Worm (Caenorhabditis elegans): Measurements from ENCODE around the gene str-140.

ce11 chrV:8050811-8051210, 16.9 kb downstream of the str-140 start, which contains the start of gene col-43:
- TF ChIP-seq cog-1 (tag; optimal IDR thresholded peaks at IDR 0.05) (no peak), flt-1 (GFP tag; IDR thresholded peaks at IDR 0.05) (no peak), tab-1 (GFP tag; IDR thresholded peaks at IDR 0.05) (no peak), klf-2 (GFP tag; conservative IDR thresholded peaks at IDR 0.05) (no peak), ztf-29 (GFP tag; IDR thresholded peaks at IDR 0.05) (no peak), med-1 (GFP tag; optimal IDR thresholded peaks at IDR 0.05; ENCODE audit: insufficient read depth) (no peak), T22C8.4 (GFP tag; IDR thresholded peaks at IDR 0.05) (no peak)

All from whole organism, midembryonic.